Fruit fly (Drosophila melanogaster): Measurements from ENCODE around the gene Smr.

Smr gene

DNA sequence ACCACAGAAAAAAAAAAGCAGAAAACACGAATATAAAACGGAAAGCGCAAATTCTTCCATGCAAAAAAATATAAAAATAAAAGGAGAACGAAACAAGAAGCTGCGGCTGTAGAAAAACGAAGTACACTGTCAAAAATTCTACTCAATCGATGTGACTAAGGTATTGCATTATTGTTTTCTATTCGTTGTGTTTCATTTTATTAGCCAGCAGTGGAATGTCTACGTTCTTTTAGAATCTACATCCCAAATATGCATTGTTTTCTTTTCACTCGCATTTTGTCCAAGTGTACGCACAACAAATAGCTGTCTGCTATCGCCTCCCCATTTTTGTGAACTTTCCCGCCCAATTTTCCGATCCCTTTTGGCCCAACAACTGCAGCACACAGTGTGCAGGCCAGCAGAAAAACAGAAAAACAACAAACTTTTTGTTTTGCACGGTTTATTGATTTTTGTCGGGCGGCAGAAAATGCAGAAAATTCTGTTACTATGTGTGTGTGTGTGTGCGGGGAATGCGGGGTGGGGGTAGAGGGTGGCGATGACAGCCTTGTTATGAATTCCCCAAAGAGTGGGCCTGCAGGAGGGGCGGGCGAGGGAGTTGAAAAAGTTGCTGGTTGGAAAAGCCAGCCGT, 23.2 kb downstream of the Smr start (continued):
- TF ChIP-seq CG31224 (GFP tag; IDR thresholded peaks at IDR 0.05) (peak; percentile 43), CG3163 (GFP tag; optimal IDR thresholded peaks at IDR 0.05) (peak; percentile 42), CG5180 (GFP tag; optimal IDR thresholded peaks at IDR 0.05) (no peak), CG3407 (GFP tag; optimal IDR thresholded peaks at IDR 0.05) (peak; percentile 24), Mes4 (GFP tag; optimal IDR thresholded peaks at IDR 0.05) (peak; percentile 53), bcd (GFP tag; optimal IDR thresholded peaks at IDR 0.05) (peak; percentile 67), MBD-R2 (GFP tag; IDR thresholded peaks at IDR 0.05) (peak; percentile 25; the same call in 1 of the 2 replicates), nau (GFP tag; optimal IDR thresholded peaks at IDR 0.05) (peak; percentile 49), CG30403 (GFP tag; optimal IDR thresholded peaks at IDR 0.05) (peak; percentile 80), luna (GFP tag; optimal IDR thresholded peaks at IDR 0.05) (no peak), CG15514 (GFP tag; optimal IDR thresholded peaks at IDR 0.05) (peak; percentile 37), Hmr (GFP tag; optimal IDR thresholded peaks at IDR 0.05) (peak; percentile 71), CG2129 (GFP tag; IDR thresholded peaks at IDR 0.05; ENCODE audit: partially characterized antibody) (no peak), ATbp (GFP tag; optimal IDR thresholded peaks at IDR 0.05) (peak; percentile 68), kah (GFP tag; optimal IDR thresholded peaks at IDR 0.05) (no peak), CG15011 (GFP tag; optimal IDR thresholded peaks at IDR 0.05) (peak; percentile 41), Mad (GFP tag; optimal IDR thresholded peaks at IDR 0.05) (no peak), CG3838 (GFP tag; optimal IDR thresholded peaks at IDR 0.05) (no peak), slou (GFP tag; optimal IDR thresholded peaks at IDR 0.05) (peak; percentile 73), Trl (optimal IDR thresholded peaks at IDR 0.05) (no peak), Trl (GFP tag; optimal IDR thresholded peaks at IDR 0.05) (peak; percentile 76), CG6272 (GFP tag; IDR thresholded peaks at IDR 0.05) (peak; percentile 32; the same call in 1 of the 2 replicates), Nf-YA (GFP tag; IDR thresholded peaks at IDR 0.05) (no peak), kay (GFP tag; optimal IDR thresholded peaks at IDR 0.05) (no peak), CG30020 (tag; optimal IDR thresholded peaks at IDR 0.05) (no peak), CG3065 (GFP tag; optimal IDR thresholded peaks at IDR 0.05) (no peak), CG12236 (GFP tag; optimal IDR thresholded peaks at IDR 0.05) (peak; percentile 17), her (GFP tag; optimal IDR thresholded peaks at IDR 0.05) (peak; percentile 75), CG10462 (GFP tag; optimal IDR thresholded peaks at IDR 0.05) (peak; percentile 51), CG12104 (GFP tag; optimal IDR thresholded peaks at IDR 0.05) (peak; percentile 21), Doc2 (GFP tag; IDR thresholded peaks at IDR 0.05) (no peak), CG4820 (GFP tag; optimal IDR thresholded peaks at IDR 0.05) (peak; percentile 75), ems (GFP tag; optimal IDR thresholded peaks at IDR 0.05) (peak; percentile 44), CG9876 (GFP tag; optimal IDR thresholded peaks at IDR 0.05) (peak; percentile 69), CG11456 (GFP tag; IDR thresholded peaks at IDR 0.05) (peak; percentile 71), dm (GFP tag; optimal IDR thresholded peaks at IDR 0.05) (peak; percentile 52), org-1 (GFP tag; optimal IDR thresholded peaks at IDR 0.05) (peak; percentile 69), CG6791 (GFP tag; IDR thresholded peaks at IDR 0.05; ENCODE audit: partially characterized antibody) (no peak)

DNA sequence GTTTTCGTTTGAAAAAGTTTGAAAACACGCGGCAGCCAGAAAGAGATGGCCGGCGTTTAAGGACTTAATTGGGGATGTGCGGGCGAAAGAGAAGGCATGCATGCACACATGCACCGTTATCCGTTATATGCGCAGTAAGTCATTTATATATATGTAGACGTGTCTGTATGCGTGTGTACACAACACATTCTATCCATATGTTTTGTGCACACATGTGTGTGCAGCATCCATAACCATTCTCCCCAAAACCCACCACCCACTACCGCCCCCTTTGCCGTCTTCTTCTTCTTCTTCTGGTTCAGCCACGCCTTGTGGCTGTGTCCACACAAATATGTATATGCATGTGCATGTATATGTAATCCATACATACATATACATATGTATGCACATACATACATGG, 23.8 kb downstream of the Smr start:
- TF ChIP-seq zf30C (GFP tag; optimal IDR thresholded peaks at IDR 0.05) (no peak), jumu (GFP tag; optimal IDR thresholded peaks at IDR 0.05) (no peak), CG10321 (GFP tag; IDR thresholded peaks at IDR 0.05) (0 out of 2 replicates have a peak, but pooled peaks have one; percentile 31), CG5180 (GFP tag; optimal IDR thresholded peaks at IDR 0.05) (peak; percentile 32), CG11696 (GFP tag; IDR thresholded peaks at IDR 0.05) (no peak), ato (GFP tag; IDR thresholded peaks at IDR 0.05; ENCODE audit: partially characterized antibody) (no peak), btn (GFP tag; optimal IDR thresholded peaks at IDR 0.05) (no peak), Camta (GFP tag; optimal IDR thresholded peaks at IDR 0.05) (no peak), CG4328 (GFP tag; optimal IDR thresholded peaks at IDR 0.05) (no peak), sim (GFP tag; IDR thresholded peaks at IDR 0.05) (0 out of 2 replicates have a peak, but pooled peaks have one; percentile 9), BEAF-32 (GFP tag; optimal IDR thresholded peaks at IDR 0.05) (no peak), ken (GFP tag; IDR thresholded peaks at IDR 0.05) (no peak), her (GFP tag; optimal IDR thresholded peaks at IDR 0.05) (no peak), ham (GFP tag; IDR thresholded peaks at IDR 0.05) (no peak), twi (tag; optimal IDR thresholded peaks at IDR 0.05) (peak; percentile 96), seq (GFP tag; IDR thresholded peaks at IDR 0.05) (no peak), kay (GFP tag; optimal IDR thresholded peaks at IDR 0.05) (no peak), CG17186 (GFP tag; optimal IDR thresholded peaks at IDR 0.05) (no peak)
